Worm (Caenorhabditis elegans): ENCODE results near the gene hpo-34.

hpo-34 gene

DNA sequence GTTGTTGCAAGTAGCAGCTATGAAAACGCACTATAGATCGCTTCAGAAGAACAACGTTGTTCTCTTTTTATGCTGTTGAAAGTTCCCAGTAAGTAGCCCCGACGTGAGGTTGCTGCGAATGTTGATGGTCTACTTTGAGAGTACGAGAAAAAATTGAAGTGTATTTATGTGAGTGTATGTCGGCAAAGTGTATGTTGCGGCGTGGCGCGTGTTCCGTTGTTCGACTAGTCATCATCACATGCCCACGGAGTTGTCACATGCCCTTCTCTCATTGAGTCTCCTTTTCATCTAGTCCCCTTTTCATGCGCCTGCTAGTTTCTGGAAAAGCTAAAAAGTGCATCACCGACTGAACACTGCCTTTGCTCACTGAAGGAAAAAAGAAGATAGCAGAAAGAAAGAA lies 47.0 kb downstream of the hpo-34 start (continued):
- peak; percentile 20 for TF ChIP-seq nhr-10 (tag; optimal IDR thresholded peaks at IDR 0.05)
- TF ChIP-seq F26F4.8 (GFP tag; conservative IDR thresholded peaks at IDR 0.05), result no peak
- no peak for TF ChIP-seq zip-11 (GFP tag; IDR thresholded peaks at IDR 0.05)
- no peak for TF ChIP-seq skn-1 (tag; optimal IDR thresholded peaks at IDR 0.05)
- no peak for TF ChIP-seq daf-19 (GFP tag; conservative IDR thresholded peaks at IDR 0.05)
- no peak for TF ChIP-seq ZK546.5 (tag; optimal IDR thresholded peaks at IDR 0.05)
- TF ChIP-seq aha-1 (tag), result peak; percentile 96
- peak in 1 of 2 experiments; percentile 86 for TF ChIP-seq hif-1 (tag; optimal IDR thresholded peaks at IDR 0.05)
- peak; percentile 65 for TF ChIP-seq rbr-2 (tag; optimal IDR thresholded peaks at IDR 0.05)
- TF ChIP-seq hlh-11 (tag; optimal IDR thresholded peaks at IDR 0.05), result peak; percentile 89
- TF ChIP-seq nhr-25 (tag; optimal IDR thresholded peaks at IDR 0.05; ENCODE audit: borderline replicate concordance, insufficient read depth), result no peak
- peak; percentile 35 for TF ChIP-seq mes-2 (tag; optimal IDR thresholded peaks at IDR 0.05; ENCODE audit: poor library complexity, severe bottlenecking)
- peak; percentile 74; the same call in 1 of the 2 replicates for TF ChIP-seq hmg-1.1 (GFP tag; IDR thresholded peaks at IDR 0.05)
- no peak for TF ChIP-seq Y105C5A.15 (GFP tag; IDR thresholded peaks at IDR 0.05)
- no peak for TF ChIP-seq nhr-111 (GFP tag; optimal IDR thresholded peaks at IDR 0.05)
- peak; percentile 99 for TF ChIP-seq hlh-30 (tag; optimal IDR thresholded peaks at IDR 0.05; ENCODE audit: insufficient read depth)
- no peak for TF ChIP-seq mxl-2 (GFP tag; conservative IDR thresholded peaks at IDR 0.05)
- peak; percentile 80 for TF ChIP-seq egl-43 (GFP tag; IDR thresholded peaks at IDR 0.05)
- no peak for TF ChIP-seq nhr-6 (tag; optimal IDR thresholded peaks at IDR 0.05)
- peak; percentile 86 for TF ChIP-seq ctbp-1 (GFP tag; IDR thresholded peaks at IDR 0.05)
- TF ChIP-seq nhr-76 (tag; optimal IDR thresholded peaks at IDR 0.05), result no peak
- no peak for TF ChIP-seq Y5F2A.4 (GFP tag; optimal IDR thresholded peaks at IDR 0.05)
- TF ChIP-seq unc-39 (tag; optimal IDR thresholded peaks at IDR 0.05), result no peak
- 0 out of 4 replicates have a peak, but pooled peaks of 1 of the 2 experiments have one; percentile 54 for TF ChIP-seq madf-5 (GFP tag; IDR thresholded peaks at IDR 0.05)
- peak; percentile 16 for TF ChIP-seq gei-8 (GFP tag; optimal IDR thresholded peaks at IDR 0.05)
- TF ChIP-seq pha-4 (GFP tag; IDR thresholded peaks at IDR 0.05), result 0 out of 2 replicates have a peak, but pooled peaks have one; percentile 44
- no peak for TF ChIP-seq pha-4 (tag; optimal IDR thresholded peaks at IDR 0.05)
- peak; percentile 12 for TF ChIP-seq nhr-77 (tag; optimal IDR thresholded peaks at IDR 0.05)
- TF ChIP-seq F10B5.3 (tag; optimal IDR thresholded peaks at IDR 0.05), result no peak
- TF ChIP-seq php-3 (GFP tag; IDR thresholded peaks at IDR 0.05), result no peak
- no peak for TF ChIP-seq nhr-102 (tag; optimal IDR thresholded peaks at IDR 0.05)
- TF ChIP-seq ceh-62 (tag; optimal IDR thresholded peaks at IDR 0.05), result no peak
- no peak for TF ChIP-seq lin-29 (GFP tag; IDR thresholded peaks at IDR 0.05)
- no peak for TF ChIP-seq zfp-3 (GFP tag; conservative IDR thresholded peaks at IDR 0.05)
- no peak for TF ChIP-seq duxl-1 (tag; optimal IDR thresholded peaks at IDR 0.05; ENCODE audit: poor library complexity)
- TF ChIP-seq cey-2 (tag; optimal IDR thresholded peaks at IDR 0.05; ENCODE audit: borderline replicate concordance, insufficient read depth), result no peak
- no peak for TF ChIP-seq lir-3 (tag; optimal IDR thresholded peaks at IDR 0.05)
- peak; percentile 56 for TF ChIP-seq fkh-10 (GFP tag; optimal IDR thresholded peaks at IDR 0.05)
- TF ChIP-seq R02D3.7 (tag; optimal IDR thresholded peaks at IDR 0.05), result no peak
- TF ChIP-seq T26A8.4 (GFP tag; IDR thresholded peaks at IDR 0.05), result peak; percentile 32; the same call in 1 of the 2 replicates
- TF ChIP-seq spr-3 (GFP tag; optimal IDR thresholded peaks at IDR 0.05), result no peak
- TF ChIP-seq F49E8.2 (tag; optimal IDR thresholded peaks at IDR 0.05; ENCODE audit: borderline replicate concordance), result no peak
- TF ChIP-seq T20F7.1 (GFP tag; optimal IDR thresholded peaks at IDR 0.05), result no peak
- no peak for TF ChIP-seq ztf-7 (tag; optimal IDR thresholded peaks at IDR 0.05)
- no peak for TF ChIP-seq spr-1 (tag; optimal IDR thresholded peaks at IDR 0.05)
- TF ChIP-seq zag-1 (tag; optimal IDR thresholded peaks at IDR 0.05), result no peak
- no peak for TF ChIP-seq lin-39 (tag; optimal IDR thresholded peaks at IDR 0.05)
- 0 out of 2 replicates have a peak, but pooled peaks have one; percentile 13 for TF ChIP-seq mdt-29 (GFP tag; IDR thresholded peaks at IDR 0.05)
- TF ChIP-seq mdl-1 (tag; optimal IDR thresholded peaks at IDR 0.05), result peak in 1 of 2 experiments; percentile 90
- no peak for TF ChIP-seq Y75B8A.6 (GFP tag; IDR thresholded peaks at IDR 0.05)
- TF ChIP-seq unc-130 (GFP tag; optimal IDR thresholded peaks at IDR 0.05), result no peak

Measured in whole organism, L4 larva.